Fruit fly (Drosophila melanogaster): Measurements from ENCODE around the gene Raf.

The Raf gene

DNA sequence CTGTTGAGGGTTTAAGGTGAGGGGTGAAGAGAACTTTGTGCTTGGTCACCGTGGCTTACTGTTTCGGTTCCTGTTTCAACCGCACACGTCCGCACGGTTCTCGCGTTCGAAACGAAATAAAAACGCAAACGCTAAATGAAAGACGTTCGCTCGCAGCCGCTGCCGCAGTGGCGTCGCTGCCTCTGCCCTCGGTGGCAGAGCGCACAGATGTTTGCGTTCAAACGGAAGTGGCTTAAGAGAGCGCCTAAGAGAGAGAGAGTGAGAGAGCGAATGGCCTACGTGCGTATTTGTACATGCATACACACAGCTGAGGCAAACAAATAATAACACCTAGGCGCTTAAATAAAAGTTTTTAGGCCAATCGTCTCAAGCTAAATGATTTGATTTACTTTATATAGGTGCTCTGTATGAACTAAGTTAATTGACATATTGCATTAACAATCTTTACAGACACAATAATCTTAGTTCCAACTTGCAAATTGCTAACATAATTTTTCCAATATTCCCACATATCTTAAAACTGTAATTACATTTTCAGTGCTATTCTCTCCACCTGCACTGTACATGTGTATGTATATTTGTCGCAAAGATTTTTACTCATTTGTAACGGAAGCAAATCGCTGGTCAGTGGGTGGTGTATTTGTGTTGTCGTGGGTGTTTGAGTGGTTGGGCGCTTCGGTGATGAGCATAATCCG is 1.8 kb upstream of the Raf start, which contains the start of gene CG2865 (continued):
- TF ChIP-seq ab (GFP tag; optimal IDR thresholded peaks at IDR 0.05) (peak; percentile 82), z (GFP tag; IDR thresholded peaks at IDR 0.05) (peak; percentile 80), cwo (GFP tag; optimal IDR thresholded peaks at IDR 0.05) (peak; percentile 94), CG7928 (GFP tag; optimal IDR thresholded peaks at IDR 0.05) (peak; percentile 74), CG11560 (tag; IDR thresholded peaks at IDR 0.05) (peak; percentile 69; the same call in 2 of the 3 replicates), CG6254 (GFP tag; optimal IDR thresholded peaks at IDR 0.05) (peak; percentile 91), CG7556 (GFP tag; optimal IDR thresholded peaks at IDR 0.05) (peak; percentile 97), CG8290 (GFP tag; optimal IDR thresholded peaks at IDR 0.05) (peak; percentile 62), CG8290 (tag; optimal IDR thresholded peaks at IDR 0.05) (peak; percentile 70 to 88), HLH3B (GFP tag; IDR thresholded peaks at IDR 0.05) (peak; percentile 84), fu2 (GFP tag; optimal IDR thresholded peaks at IDR 0.05) (peak; percentile 79), CG14965 (GFP tag; optimal IDR thresholded peaks at IDR 0.05; ENCODE audit: borderline replicate concordance) (peak; percentile 74), lilli (GFP tag; optimal IDR thresholded peaks at IDR 0.05) (peak; percentile 94), Aef1 (GFP tag; IDR thresholded peaks at IDR 0.05) (peak; percentile 68), CG14710 (tag; optimal IDR thresholded peaks at IDR 0.05) (peak; percentile 93), NK7.1 (GFP tag; optimal IDR thresholded peaks at IDR 0.05) (peak; percentile 90), CG2120 (GFP tag; optimal IDR thresholded peaks at IDR 0.05) (peak; percentile 96), CG10321 (GFP tag; IDR thresholded peaks at IDR 0.05) (peak; percentile 11; the same call in 1 of the 2 replicates), CG12744 (GFP tag; optimal IDR thresholded peaks at IDR 0.05) (peak; percentile 80), CG17186 (GFP tag; optimal IDR thresholded peaks at IDR 0.05) (peak; percentile 78), wek (GFP tag; optimal IDR thresholded peaks at IDR 0.05) (peak; percentile 73), HmgZ (tag; optimal IDR thresholded peaks at IDR 0.05) (peak; percentile 96), pzg (GFP tag; optimal IDR thresholded peaks at IDR 0.05) (peak; percentile 6), Sox102F (GFP tag; optimal IDR thresholded peaks at IDR 0.05) (peak; percentile 93), bowl (GFP tag; IDR thresholded peaks at IDR 0.05) (peak; percentile 53; the same call in 1 of the 2 replicates), Fer2 (tag; optimal IDR thresholded peaks at IDR 0.05) (peak; percentile 94), CG31365 (tag; optimal IDR thresholded peaks at IDR 0.05) (peak; percentile 86), CG7357 (GFP tag; IDR thresholded peaks at IDR 0.05) (peak; percentile 77), CG16779 (GFP tag; IDR thresholded peaks at IDR 0.05) (peak; percentile 39; the same call in 1 of the 2 replicates), CG11695 (GFP tag; IDR thresholded peaks at IDR 0.05) (peak; percentile 93), ato (GFP tag; IDR thresholded peaks at IDR 0.05; ENCODE audit: partially characterized antibody) (no peak), gfzf (GFP tag; optimal IDR thresholded peaks at IDR 0.05) (peak; percentile 6), CG9727 (GFP tag; optimal IDR thresholded peaks at IDR 0.05) (peak; percentile 93), CG34224 (GFP tag; IDR thresholded peaks at IDR 0.05; ENCODE audit: partially characterized antibody) (no peak; the same call in 2 of the 3 replicates), gt (GFP tag; IDR thresholded peaks at IDR 0.05) (peak; percentile 48), CG10462 (GFP tag; optimal IDR thresholded peaks at IDR 0.05) (peak; percentile 77), CG9817 (tag; optimal IDR thresholded peaks at IDR 0.05) (peak; percentile 93), Med (GFP tag) (peak; percentile 98), dysf (GFP tag; IDR thresholded peaks at IDR 0.05) (peak; percentile 95), phol (tag; optimal IDR thresholded peaks at IDR 0.05) (peak; percentile 92), sens-2 (GFP tag; IDR thresholded peaks at IDR 0.05) (peak; percentile 60), fd3F (GFP tag; optimal IDR thresholded peaks at IDR 0.05) (peak; percentile 94), Meics (GFP tag; optimal IDR thresholded peaks at IDR 0.05) (peak; percentile 97), jigr1 (GFP tag; IDR thresholded peaks at IDR 0.05) (peak; percentile 69; the same call in 1 of the 3 replicates), hb (GFP tag; IDR thresholded peaks at IDR 0.05; ENCODE audit: partially characterized antibody) (no peak), CG1792 (GFP tag; optimal IDR thresholded peaks at IDR 0.05) (peak; percentile 82), ATbp (GFP tag; optimal IDR thresholded peaks at IDR 0.05) (peak; percentile 94), HLHmδ (GFP tag; optimal IDR thresholded peaks at IDR 0.05) (peak; percentile 53), slp2 (GFP tag; optimal IDR thresholded peaks at IDR 0.05) (peak; percentile 85)
